Worm (Caenorhabditis elegans) whole organism, young adult: Measurements from ENCODE around the gene pan-1.

Experiments used
- F57A8.1 ChIP-seq: fragments of 200-800 bp; sonication (Bioruptor generic); optimal IDR thresholded peaks from 2 replicates; lab custom pipeline; 2018; ENCODE audit warnings: mild to moderate bottlenecking, missing genetic modification characterization, moderate library complexity, missing compliant biosample characterization
- mcd-1 ChIP-seq: fragments of 200-800 bp; sonication (Bioruptor generic); IDR thresholded peaks from 2 replicates; pipeline ENCODE4 v1.3.6; 2022; ENCODE audit warnings: missing genetic modification reagents, missing genetic modification characterization, missing compliant biosample characterization
- mxl-1 ChIP-seq: sonication (generic microtip); optimal IDR thresholded peaks from 2 replicates; lab custom pipeline; 2016; ENCODE audit warnings: missing genetic modification characterization, missing compliant biosample characterization
- unc-130 ChIP-seq: sonication (generic microtip); optimal IDR thresholded peaks from 2 replicates; lab custom pipeline; 2016; ENCODE audit warnings: missing genetic modification reagents, missing genetic modification characterization, missing compliant biosample characterization

DNA sequence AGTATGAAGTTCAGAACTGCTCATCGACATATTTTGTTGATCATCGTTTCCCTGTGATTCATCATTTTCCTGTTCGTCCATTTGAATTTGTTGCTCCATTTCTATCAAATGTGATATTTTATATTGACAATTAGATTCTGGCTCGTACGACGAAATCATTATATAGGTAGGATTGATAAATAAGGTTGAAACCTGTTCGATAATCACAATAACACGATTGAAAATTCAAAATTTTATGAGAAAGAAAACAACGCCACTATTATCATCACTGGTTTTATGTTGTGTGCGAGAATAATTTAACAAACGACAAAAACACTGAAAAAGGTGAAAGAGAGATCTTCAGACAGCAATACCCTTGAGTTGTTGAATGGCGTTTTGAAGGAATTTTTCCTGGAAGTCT is 31.8 kb downstream of the pan-1 start, which contains the start of gene apc-11:
- no peak for TF ChIP-seq mcd-1 (GFP tag; lab: Robert Waterston, UW)
- TF ChIP-seq unc-130 (GFP tag; lab: Kevin White, UChicago) = no peak
- no peak for TF ChIP-seq F57A8.1 (GFP tag; lab: Kevin White, UChicago)
- no peak for TF ChIP-seq mxl-1 (tag; lab: Kevin White, UChicago)
